Fruit fly (Drosophila melanogaster): ENCODE results near the gene CG1113.
A peak's percentile ranks its signal among the peaks of the same experiment; 100 is the strongest.

Gene CG1113

dm6 chr3R:5282755-5283359, 29.9 kb downstream of the CG1113 start (continued):
- no peak for TF ChIP-seq CG11723 (GFP tag; optimal IDR thresholded peaks at IDR 0.05)
- TF ChIP-seq sob (GFP tag; IDR thresholded peaks at IDR 0.05) = 0 out of 2 replicates have a peak, but pooled peaks have one; percentile 39
- no peak for TF ChIP-seq pnt (GFP tag; optimal IDR thresholded peaks at IDR 0.05)
- TF ChIP-seq Optix (GFP tag; IDR thresholded peaks at IDR 0.05) = 0 out of 3 replicates have a peak, but pooled peaks have one; percentile 25
- peak; percentile 12; the same call in 1 of the 2 replicates for TF ChIP-seq al (GFP tag; IDR thresholded peaks at IDR 0.05)
- TF ChIP-seq CG12236 (GFP tag; optimal IDR thresholded peaks at IDR 0.05) = no peak
- no peak for TF ChIP-seq Dp (GFP tag; optimal IDR thresholded peaks at IDR 0.05)
- TF ChIP-seq Antp (GFP tag; optimal IDR thresholded peaks at IDR 0.05) = peak; percentile 42
- no peak for TF ChIP-seq CG12942 (GFP tag; optimal IDR thresholded peaks at IDR 0.05)
- no peak for TF ChIP-seq CkIIα-i1 (GFP tag; IDR thresholded peaks at IDR 0.05)
- TF ChIP-seq eve (GFP tag; optimal IDR thresholded peaks at IDR 0.05) = no peak
- no peak for TF ChIP-seq CTCF (GFP tag; optimal IDR thresholded peaks at IDR 0.05)
- no peak for TF ChIP-seq Sox100B (GFP tag; optimal IDR thresholded peaks at IDR 0.05)
- no peak for TF ChIP-seq dan (GFP tag; IDR thresholded peaks at IDR 0.05)
- TF ChIP-seq CG6689 (GFP tag; IDR thresholded peaks at IDR 0.05) = no peak
- TF ChIP-seq YL-1 (GFP tag; optimal IDR thresholded peaks at IDR 0.05) = no peak
- TF ChIP-seq cas (GFP tag; IDR thresholded peaks at IDR 0.05) = 0 out of 2 replicates have a peak, but pooled peaks have one; percentile 24
- TF ChIP-seq Doc3 (GFP tag; IDR thresholded peaks at IDR 0.05; ENCODE audit: partially characterized antibody) = peak; percentile 46; the same call in 1 of the 3 replicates
- no peak for TF ChIP-seq fd96Cb (tag; optimal IDR thresholded peaks at IDR 0.05)
- no peak for TF ChIP-seq sens (GFP tag)
- no peak for TF ChIP-seq CG5245 (GFP tag; optimal IDR thresholded peaks at IDR 0.05)
- TF ChIP-seq ap (GFP tag; IDR thresholded peaks at IDR 0.05) = 0 out of 2 replicates have a peak, but pooled peaks have one; percentile 3
- TF ChIP-seq Nf-YA (GFP tag; IDR thresholded peaks at IDR 0.05) = no peak
- no peak for TF ChIP-seq bsh (GFP tag; optimal IDR thresholded peaks at IDR 0.05)
- no peak for TF ChIP-seq CG17829 (tag; optimal IDR thresholded peaks at IDR 0.05)
- TF ChIP-seq CG10565 (GFP tag; optimal IDR thresholded peaks at IDR 0.05) = no peak
- peak; percentile 11 for TF ChIP-seq Camta (GFP tag; optimal IDR thresholded peaks at IDR 0.05)
- no peak for TF ChIP-seq pita (GFP tag; optimal IDR thresholded peaks at IDR 0.05)
- no peak for TF ChIP-seq luna (GFP tag; optimal IDR thresholded peaks at IDR 0.05)
- no peak for TF ChIP-seq nerfin-2 (GFP tag; IDR thresholded peaks at IDR 0.05; ENCODE audit: partially characterized antibody)
- TF ChIP-seq CG8388 (GFP tag; optimal IDR thresholded peaks at IDR 0.05) = no peak
- TF ChIP-seq Pdp1 (GFP tag; optimal IDR thresholded peaks at IDR 0.05) = no peak
- peak; percentile 74 for TF ChIP-seq Rfx (GFP tag; IDR thresholded peaks at IDR 0.05)
- TF ChIP-seq CG12744 (GFP tag; optimal IDR thresholded peaks at IDR 0.05) = no peak
- TF ChIP-seq gcm (GFP tag; optimal IDR thresholded peaks at IDR 0.05) = no peak
- peak; percentile 19; the same call in 1 of the 2 replicates for TF ChIP-seq inv (GFP tag; IDR thresholded peaks at IDR 0.05; ENCODE audit: partially characterized antibody)
- TF ChIP-seq ken (GFP tag; IDR thresholded peaks at IDR 0.05) = no peak
- no peak for TF ChIP-seq tup (GFP tag; optimal IDR thresholded peaks at IDR 0.05)
- no peak for TF ChIP-seq Oli (tag; optimal IDR thresholded peaks at IDR 0.05)
- no peak for TF ChIP-seq Stat92E (GFP tag; optimal IDR thresholded peaks at IDR 0.05)
- TF ChIP-seq D19B (GFP tag; optimal IDR thresholded peaks at IDR 0.05) = no peak
- TF ChIP-seq Elba2 (GFP tag; optimal IDR thresholded peaks at IDR 0.05) = no peak
- no peak for TF ChIP-seq CG33213 (GFP tag; optimal IDR thresholded peaks at IDR 0.05)
- TF ChIP-seq sug (tag; optimal IDR thresholded peaks at IDR 0.05) = no peak
- TF ChIP-seq CG4617 (GFP tag; optimal IDR thresholded peaks at IDR 0.05; ENCODE audit: borderline replicate concordance) = no peak
- no peak for TF ChIP-seq br (optimal IDR thresholded peaks at IDR 0.05)
- no peak for TF ChIP-seq CG9876 (GFP tag; optimal IDR thresholded peaks at IDR 0.05)
- no peak for TF ChIP-seq Spps (tag; optimal IDR thresholded peaks at IDR 0.05)
- 0 out of 2 replicates have a peak, but pooled peaks have one; percentile 34 for TF ChIP-seq wdn (GFP tag; IDR thresholded peaks at IDR 0.05)

Measured in whole organism, embryonic.